Fruit fly (Drosophila melanogaster) whole organism, embryonic: ENCODE data around the gene CG7707.
A peak's percentile ranks its signal among the peaks of the same experiment; 100 is the strongest.

ENCODE experiments used
- CG11398 ChIP-seq: fragments of 200-800 bp; sonication (Bioruptor generic); optimal IDR thresholded peaks from 2 replicates; lab custom pipeline; 2016; ENCODE audit warnings: missing biosample characterization, missing genetic modification characterization
- CG18599 ChIP-seq: fragments of 200-800 bp; sonication (Bioruptor generic); optimal IDR thresholded peaks from 3 replicates; lab custom pipeline; 2017; ENCODE audit warnings: missing biosample characterization, missing genetic modification characterization, mild to moderate bottlenecking, moderate library complexity, missing genetic modification reagents
- CG5180 ChIP-seq: fragments of 200-800 bp; sonication (Bioruptor generic); optimal IDR thresholded peaks from 3 replicates; lab custom pipeline; 2017; ENCODE audit warnings: missing biosample characterization, missing genetic modification characterization, mild to moderate bottlenecking, moderate library complexity, missing genetic modification reagents
- CTCF ChIP-seq: fragments of 200-800 bp; sonication (Bioruptor generic); optimal IDR thresholded peaks from 2 replicates; lab custom pipeline; 2017; ENCODE audit warnings: missing biosample characterization, mild to moderate bottlenecking, missing genetic modification characterization, moderate library complexity
- Deaf1 ChIP-seq: fragments of 200-800 bp; optimal IDR thresholded peaks from 3 replicates; lab custom pipeline; 2019; ENCODE audit warnings: missing biosample characterization, mild to moderate bottlenecking, missing genetic modification characterization, moderate library complexity
- Ets65A ChIP-seq: fragments of 200-800 bp; sonication (Bioruptor generic); peaks from one replicate; lab custom pipeline; 2016; ENCODE audit warnings: missing biosample characterization, missing genetic modification characterization
- HLH3B ChIP-seq: fragments of 200-800 bp; sonication (Bioruptor generic); IDR thresholded peaks from 2 replicates; pipeline ENCODE4 v1.3.6; 2022; ENCODE audit warnings: missing biosample characterization, missing genetic modification characterization
- Jarid2 ChIP-seq: fragments of 200-800 bp; sonication (Bioruptor generic); optimal IDR thresholded peaks from 3 replicates; lab custom pipeline; 2017; ENCODE audit warnings: mild to moderate bottlenecking, missing biosample characterization, missing genetic modification reagents, missing genetic modification characterization
- slbo ChIP-seq: fragments of 200-800 bp; sonication (Bioruptor generic); IDR thresholded peaks from 2 replicates; pipeline ENCODE4 v1.3.6; 2022; ENCODE audit warnings: missing biosample characterization, missing genetic modification characterization
- vfl ChIP-seq: fragments of 200-800 bp; sonication (Bioruptor generic); optimal IDR thresholded peaks from 2 replicates; lab custom pipeline; 2016; ENCODE audit warnings: missing biosample characterization, missing genetic modification characterization
- wek ChIP-seq: fragments of 200-800 bp; sonication (Bioruptor generic); optimal IDR thresholded peaks from 3 replicates; lab custom pipeline; 2018; ENCODE audit warnings: missing biosample characterization, mild to moderate bottlenecking, missing genetic modification characterization, moderate library complexity
- z ChIP-seq: fragments of 200-800 bp; sonication (Bioruptor generic); IDR thresholded peaks from 3 replicates; pipeline ENCODE4 v1.3.6; 2022; ENCODE audit warnings: missing biosample characterization, missing genetic modification characterization

Gene CG7707

dm6 chr3L:17269463-17269862 lies 26.2 kb downstream of the CG7707 start:
- TF ChIP-seq Ets65A (GFP tag; lab: Kevin White, UChicago) (peak; percentile 51), z (peak; percentile 54; the same call in 1 of the 3 replicates), Deaf1 (peak; percentile 62), CG18599 (GFP tag; lab: Kevin White, UChicago) (peak; percentile 15), CG5180 (peak; percentile 97), Jarid2 (GFP tag; lab: Kevin White, UChicago) (peak; percentile 36), CG11398 (GFP tag; lab: Kevin White, UChicago) (no peak), HLH3B (GFP tag; lab: Robert Waterston, UW) (no peak)

DNA sequence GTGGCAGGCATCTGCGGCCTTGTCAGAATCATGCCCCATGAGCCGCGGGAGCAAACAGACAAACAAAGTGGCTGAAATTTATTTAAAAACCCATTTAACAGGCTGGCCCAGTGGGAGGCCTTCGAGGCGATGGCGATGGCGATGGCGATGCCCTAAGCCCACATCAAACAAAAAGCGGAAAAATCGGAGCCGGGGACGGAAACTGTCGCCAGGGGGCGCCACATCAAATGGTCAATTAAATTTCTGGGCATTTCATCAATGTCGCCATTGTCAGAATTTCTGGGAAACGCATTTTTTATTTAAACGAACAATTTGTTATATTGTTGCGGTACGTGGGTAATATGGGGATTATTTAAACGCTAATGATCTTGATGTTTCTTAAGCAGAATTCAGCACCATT lies 49.0 kb downstream of the CG7707 start:
- TF ChIP-seq slbo (GFP tag; lab: Robert Waterston, UW) (0 out of 2 replicates have a peak, but pooled peaks have one; percentile 4), vfl (GFP tag; lab: Kevin White, UChicago) (no peak), CTCF (GFP tag; lab: Kevin White, UChicago) (peak; percentile 65), Ets65A (GFP tag; lab: Kevin White, UChicago) (peak; percentile 3), wek (GFP tag; lab: Kevin White, UChicago) (no peak)
